Worm (Caenorhabditis elegans) whole organism, midembryonic: Measurements from ENCODE around the gene Y50D4C.6.

ENCODE experiments used
- T22C8.4 ChIP-seq: fragments of 200-800 bp; sonication (Bioruptor generic); IDR thresholded peaks from 2 replicates; pipeline ENCODE4 v1.3.6; 2022; ENCODE audit warnings: missing genetic modification characterization, missing compliant biosample characterization
- cog-1 ChIP-seq: sonication (generic microtip); optimal IDR thresholded peaks from 2 replicates; lab custom pipeline; 2016; ENCODE audit warnings: missing genetic modification characterization, missing compliant biosample characterization
- flt-1 ChIP-seq: fragments of 200-800 bp; sonication (Bioruptor generic); IDR thresholded peaks from 2 replicates; pipeline ENCODE4 v1.3.6; 2022; ENCODE audit warnings: missing genetic modification characterization, missing compliant biosample characterization
- klf-2 ChIP-seq: fragments of 200-800 bp; sonication (Bioruptor generic); conservative IDR thresholded peaks from 2 replicates; pipeline ENCODE4 v1.3.6; 2022; ENCODE audit warnings: missing genetic modification reagents, missing genetic modification characterization, missing compliant biosample characterization
- med-1 ChIP-seq: sonication (generic microtip); optimal IDR thresholded peaks from 2 replicates; lab custom pipeline; 2017; ENCODE audit warnings: missing genetic modification characterization, mild to moderate bottlenecking, missing compliant biosample characterization, antibody characterized with exemption, missing genetic modification reagents; ENCODE audit not compliant: insufficient read depth
- ref-1 ChIP-seq: fragments of 200-800 bp; sonication (Bioruptor generic); conservative IDR thresholded peaks from 2 replicates; pipeline ENCODE4 v1.3.6; 2022; ENCODE audit warnings: missing genetic modification reagents, missing genetic modification characterization, missing compliant biosample characterization
- ztf-23 ChIP-seq: fragments of 200-800 bp; sonication (Bioruptor generic); IDR thresholded peaks from 2 replicates; pipeline ENCODE4 v1.3.6; 2022; ENCODE audit warnings: missing genetic modification reagents, missing genetic modification characterization, missing compliant biosample characterization
- ztf-29 ChIP-seq: fragments of 200-800 bp; sonication (Bioruptor generic); IDR thresholded peaks from 2 replicates; pipeline ENCODE4 v1.3.6; 2022; ENCODE audit warnings: missing genetic modification reagents, missing genetic modification characterization, missing compliant biosample characterization

DNA sequence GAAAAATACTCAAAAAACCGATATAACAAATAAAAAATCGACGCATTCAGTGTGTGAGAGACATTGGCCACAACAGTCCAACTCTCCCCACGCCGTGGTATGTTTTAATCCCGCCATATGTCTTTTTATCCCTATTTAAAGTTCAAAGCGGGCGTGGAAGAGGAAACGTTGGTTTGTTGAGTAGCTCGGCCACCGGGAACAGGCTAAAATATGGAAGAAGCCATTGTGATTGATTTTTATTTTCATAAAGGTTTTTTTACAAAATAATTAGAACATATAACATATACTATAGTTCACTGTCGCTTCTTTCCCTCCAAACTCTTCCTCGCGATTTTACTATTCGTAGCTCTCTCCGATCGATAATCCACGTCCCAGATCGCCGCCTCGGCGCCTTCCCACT is 50.6 kb downstream of the Y50D4C.6 start, which contains the start of gene nas-32:
- no peak for TF ChIP-seq cog-1
- TF ChIP-seq flt-1 (GFP tag; lab: Robert Waterston, UW): no peak
- no peak for TF ChIP-seq ztf-29
- TF ChIP-seq klf-2 (GFP tag; lab: Robert Waterston, UW): no peak
- TF ChIP-seq med-1 (GFP tag; lab: Kevin White, UChicago): no peak
- TF ChIP-seq T22C8.4 (GFP tag; lab: Robert Waterston, UW): no peak
- TF ChIP-seq ref-1 (GFP tag; lab: Robert Waterston, UW): no peak
- TF ChIP-seq ztf-23 (GFP tag; lab: Robert Waterston, UW): no peak
